Worm (Caenorhabditis elegans) whole organism, midembryonic: Measurements from ENCODE around the gene nas-33.

ENCODE experiments used
- T22C8.4 ChIP-seq: fragments of 200-800 bp; sonication (Bioruptor generic); IDR thresholded peaks from 2 replicates; pipeline ENCODE4 v1.3.6; 2022; ENCODE audit warnings: missing genetic modification characterization, missing compliant biosample characterization
- cog-1 ChIP-seq: sonication (generic microtip); optimal IDR thresholded peaks from 2 replicates; lab custom pipeline; 2016; ENCODE audit warnings: missing genetic modification characterization, missing compliant biosample characterization
- flt-1 ChIP-seq: fragments of 200-800 bp; sonication (Bioruptor generic); IDR thresholded peaks from 2 replicates; pipeline ENCODE4 v1.3.6; 2022; ENCODE audit warnings: missing genetic modification characterization, missing compliant biosample characterization
- klf-2 ChIP-seq: fragments of 200-800 bp; sonication (Bioruptor generic); conservative IDR thresholded peaks from 2 replicates; pipeline ENCODE4 v1.3.6; 2022; ENCODE audit warnings: missing genetic modification reagents, missing genetic modification characterization, missing compliant biosample characterization
- med-1 ChIP-seq: sonication (generic microtip); optimal IDR thresholded peaks from 2 replicates; lab custom pipeline; 2017; ENCODE audit warnings: missing genetic modification characterization, mild to moderate bottlenecking, missing compliant biosample characterization, antibody characterized with exemption, missing genetic modification reagents; ENCODE audit not compliant: insufficient read depth
- ref-1 ChIP-seq: fragments of 200-800 bp; sonication (Bioruptor generic); conservative IDR thresholded peaks from 2 replicates; pipeline ENCODE4 v1.3.6; 2022; ENCODE audit warnings: missing genetic modification reagents, missing genetic modification characterization, missing compliant biosample characterization
- ztf-23 ChIP-seq: fragments of 200-800 bp; sonication (Bioruptor generic); IDR thresholded peaks from 2 replicates; pipeline ENCODE4 v1.3.6; 2022; ENCODE audit warnings: missing genetic modification reagents, missing genetic modification characterization, missing compliant biosample characterization
- ztf-29 ChIP-seq: fragments of 200-800 bp; sonication (Bioruptor generic); IDR thresholded peaks from 2 replicates; pipeline ENCODE4 v1.3.6; 2022; ENCODE audit warnings: missing genetic modification reagents, missing genetic modification characterization, missing compliant biosample characterization

DNA sequence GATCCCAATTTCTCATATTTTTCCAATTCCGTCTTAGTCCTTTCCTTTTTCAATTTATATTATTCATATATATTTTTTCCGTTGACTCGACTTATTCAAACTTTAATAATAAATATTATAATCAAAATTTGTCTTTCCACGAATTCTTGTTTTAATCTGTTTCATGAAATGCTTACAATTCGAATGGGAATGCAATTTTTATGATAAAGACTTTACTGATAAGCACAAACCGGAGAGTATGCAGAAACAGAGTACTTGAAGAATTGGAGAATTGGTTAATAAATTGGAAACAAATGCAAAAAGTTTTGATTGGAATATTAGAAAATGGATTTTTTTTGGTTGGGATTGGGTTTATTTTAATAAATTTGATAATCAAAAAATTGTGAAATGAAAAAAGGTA is 46.8 kb downstream of the nas-33 start:
- TF ChIP-seq ref-1 (GFP tag; lab: Robert Waterston, UW) (no peak), klf-2 (no peak), flt-1 (no peak), ztf-23 (GFP tag; lab: Robert Waterston, UW) (no peak), med-1 (GFP tag; lab: Kevin White, UChicago) (no peak), ztf-29 (GFP tag; lab: Robert Waterston, UW) (no peak), T22C8.4 (GFP tag; lab: Robert Waterston, UW) (no peak), cog-1 (tag; lab: Kevin White, UChicago) (no peak)
